Fruit fly (Drosophila melanogaster) whole organism, larva: Measurements from ENCODE around the gene Mnn1.

Source experiments
- noc ChIP-seq: fragments of 200-800 bp; sonication (Bioruptor generic); optimal IDR thresholded peaks from 3 replicates; lab custom pipeline; 2019; ENCODE audit warnings: missing biosample characterization, mild to moderate bottlenecking, missing genetic modification characterization, moderate library complexity

The Mnn1 gene

DNA sequence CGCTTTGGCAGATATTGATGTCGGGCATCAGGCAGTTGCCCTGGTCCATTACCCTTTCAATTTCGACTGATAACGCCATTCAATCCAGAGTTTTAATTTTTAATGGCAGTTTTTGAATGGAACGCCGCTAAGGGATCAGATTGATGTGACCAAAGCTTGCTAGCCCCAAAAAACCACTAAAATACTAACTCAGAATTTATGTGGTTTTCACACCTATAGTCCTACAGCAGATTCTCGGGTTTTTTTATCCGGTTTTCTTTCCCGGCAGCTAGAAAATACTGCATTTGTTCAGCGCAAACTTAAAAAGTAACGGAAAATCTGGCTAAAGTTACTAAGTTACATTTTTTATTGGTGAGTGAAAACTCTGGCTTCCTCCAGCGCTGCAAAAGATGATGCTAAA lies 9.6 kb downstream of the Mnn1 start, which contains the start of gene Nuf2:
Gene Nuf2, minus strand, starts transcription at position 151 of the 400 bp plus-strand sequence.
- TF ChIP-seq noc (tag; lab: Kevin White, UChicago): no peak

- TF ChIP-seq noc (tag; lab: Kevin White, UChicago): no peak
Observed at dm6 chr2L:7067683-7068082, 11.6 kb downstream of the Mnn1 start, which contains the start of gene Ugt307A1. Gene Ugt307A1, plus strand, starts transcription at chr2L:7067983.

DNA sequence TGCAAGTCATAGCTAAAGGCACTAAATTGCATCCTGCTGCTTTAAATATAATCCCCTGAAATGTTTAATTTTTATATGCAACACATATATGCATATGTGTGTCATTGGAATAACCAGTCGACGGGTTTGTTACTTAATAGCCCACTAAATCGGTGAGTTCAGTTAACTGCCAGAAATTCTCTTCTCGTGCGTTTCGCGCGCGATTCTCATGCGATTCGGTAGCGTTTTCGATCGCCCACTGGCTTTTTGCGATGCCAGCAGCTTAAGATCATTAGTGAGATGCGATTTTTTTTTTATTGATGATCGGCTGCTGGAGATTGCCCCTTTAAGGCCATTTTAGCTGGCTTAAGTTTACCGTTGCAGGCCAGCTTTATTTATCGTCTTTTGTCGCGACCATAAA lies 15.1 kb downstream of the Mnn1 start:
- no peak for TF ChIP-seq noc (tag; lab: Kevin White, UChicago)

dm6 chr2L:7071862-7072261 lies 15.8 kb downstream of the Mnn1 start:
- TF ChIP-seq noc (tag; lab: Kevin White, UChicago): no peak

dm6 chr2L:7073011-7073410 lies 16.9 kb downstream of the Mnn1 start:
- no peak for TF ChIP-seq noc (tag; lab: Kevin White, UChicago)

dm6 chr2L:7076055-7076700 lies 20.1 kb downstream of the Mnn1 start:
- TF ChIP-seq noc (tag; lab: Kevin White, UChicago): no peak

dm6 chr2L:7076804-7077203 lies 20.7 kb downstream of the Mnn1 start:
- TF ChIP-seq noc (tag; lab: Kevin White, UChicago): no peak

DNA sequence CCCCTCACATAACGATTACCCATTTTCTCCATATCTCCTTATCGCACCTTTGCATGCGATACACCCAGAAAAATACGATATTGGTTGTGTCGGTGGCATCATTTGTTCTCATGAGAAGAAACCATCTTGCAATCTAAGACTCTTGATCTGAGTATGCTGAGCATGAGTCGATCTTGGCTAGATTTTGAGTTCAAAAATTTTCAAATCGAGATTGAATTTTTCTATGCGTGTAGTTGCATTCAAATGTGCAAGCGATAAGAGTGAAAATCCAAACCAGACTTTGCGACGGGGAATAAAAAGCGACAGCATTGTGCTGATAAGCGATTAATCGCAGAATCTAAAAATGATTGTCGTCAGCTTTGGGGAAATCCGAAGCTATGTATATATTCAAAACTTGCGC lies 25.2 kb downstream of the Mnn1 start:
- no peak for TF ChIP-seq noc (tag; lab: Kevin White, UChicago)

- TF ChIP-seq noc (tag; lab: Kevin White, UChicago): no peak
Observed at dm6 chr2L:7082203-7082602, 26.1 kb downstream of the Mnn1 start.

dm6 chr2L:7084410-7084809 lies 28.3 kb downstream of the Mnn1 start, which contains the start of gene Pvf2:
Gene Pvf2, minus strand, starts transcription at chr2L:7084635.
- TF ChIP-seq noc (tag; lab: Kevin White, UChicago): no peak

DNA sequence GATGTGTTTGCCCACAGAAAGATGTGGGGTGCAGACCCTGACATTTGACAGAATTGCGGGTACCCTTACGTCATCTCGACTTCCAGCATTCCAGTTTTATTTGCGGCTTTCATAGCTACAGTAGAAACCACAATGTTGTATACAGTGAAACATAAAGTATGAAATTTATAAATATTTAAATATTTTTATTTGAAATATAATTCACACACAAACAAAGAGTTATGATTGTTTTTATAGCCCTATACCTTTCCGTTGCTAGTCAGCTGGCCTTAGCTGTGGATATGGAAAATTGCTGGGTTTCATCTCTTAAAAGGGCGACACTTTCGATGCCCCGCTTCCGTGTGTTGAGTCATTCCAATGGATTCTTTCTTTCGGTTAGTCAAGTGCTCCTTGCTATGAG lies 34.8 kb downstream of the Mnn1 start:
- no peak for TF ChIP-seq noc (tag; lab: Kevin White, UChicago)

- no peak for TF ChIP-seq noc (tag; lab: Kevin White, UChicago)
Observed at dm6 chr2L:7094303-7094702, 38.2 kb downstream of the Mnn1 start.

DNA sequence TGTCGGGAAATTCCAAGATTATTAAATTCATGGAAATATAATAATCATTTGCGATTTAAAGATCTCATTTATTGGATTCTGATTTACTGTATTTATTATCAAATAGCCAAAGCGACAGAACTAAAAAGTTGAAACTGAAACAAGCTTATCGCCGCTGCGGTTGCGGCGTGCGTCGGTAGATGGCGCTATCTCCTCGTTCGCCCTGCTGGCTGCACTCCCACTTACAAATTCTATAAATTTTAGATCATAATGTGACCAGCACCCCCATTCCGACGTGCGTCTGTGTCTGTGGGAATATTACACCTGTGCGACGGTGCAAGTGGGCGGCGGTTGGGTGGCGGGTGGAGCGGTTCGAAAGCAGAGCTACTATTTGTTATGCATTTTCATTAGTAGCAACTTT lies 41.3 kb downstream of the Mnn1 start:
- no peak for TF ChIP-seq noc (tag; lab: Kevin White, UChicago)

DNA sequence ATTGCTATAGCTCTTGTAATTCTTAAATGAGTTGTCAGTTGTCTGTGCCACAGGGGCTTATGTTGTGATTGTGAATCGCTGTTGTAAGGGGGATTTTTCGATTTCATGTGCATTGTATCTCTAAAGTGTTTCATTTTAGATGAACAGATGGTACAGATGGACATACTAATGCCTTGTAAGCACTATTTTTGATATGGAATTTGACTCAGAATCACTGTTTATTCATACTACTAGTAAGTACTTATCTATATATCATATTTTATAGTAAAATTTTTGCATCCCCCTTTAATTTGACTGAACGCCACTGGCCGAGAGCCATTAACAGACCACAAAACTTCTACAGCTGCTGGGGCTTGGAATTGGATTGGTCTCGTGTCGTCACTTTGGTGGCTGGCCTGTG lies 44.7 kb downstream of the Mnn1 start:
- no peak for TF ChIP-seq noc (tag; lab: Kevin White, UChicago)

DNA sequence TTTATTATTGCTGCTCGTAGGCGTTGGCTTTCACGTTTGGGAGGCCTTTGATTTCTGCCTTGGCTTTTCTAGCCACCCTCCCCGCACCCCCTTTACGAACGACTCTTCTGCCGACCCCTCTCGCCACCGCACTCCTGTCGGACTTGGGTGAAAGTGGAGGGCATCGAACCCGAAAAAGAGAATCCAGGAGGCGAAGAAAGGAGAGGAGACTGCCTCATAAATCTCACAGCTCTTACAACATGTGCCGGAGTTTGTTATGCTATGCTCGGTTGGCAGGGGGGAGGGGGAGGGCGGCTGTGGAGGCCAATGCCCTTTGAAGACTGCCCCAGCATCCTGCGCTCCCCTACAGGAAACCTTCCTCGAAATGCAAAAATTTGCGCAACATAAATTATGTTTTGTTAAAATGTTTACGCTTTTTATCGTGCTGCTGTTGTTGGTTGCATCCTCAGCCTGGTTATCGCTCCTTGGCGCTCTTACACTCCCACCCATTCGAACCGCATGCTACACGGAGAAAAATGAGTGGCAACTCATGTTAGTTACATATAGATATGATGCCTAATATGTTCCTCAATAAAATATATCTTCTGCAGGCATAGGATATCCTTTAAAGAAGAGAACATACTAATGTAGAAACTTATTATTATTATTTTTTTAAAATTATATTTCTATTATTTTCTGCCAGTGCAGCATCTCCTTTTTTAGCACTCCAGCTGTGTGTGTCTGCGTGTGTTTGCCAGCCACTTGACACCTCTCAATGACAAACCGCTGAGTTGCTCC lies 48.3 kb downstream of the Mnn1 start:
- no peak for TF ChIP-seq noc (tag; lab: Kevin White, UChicago)

DNA sequence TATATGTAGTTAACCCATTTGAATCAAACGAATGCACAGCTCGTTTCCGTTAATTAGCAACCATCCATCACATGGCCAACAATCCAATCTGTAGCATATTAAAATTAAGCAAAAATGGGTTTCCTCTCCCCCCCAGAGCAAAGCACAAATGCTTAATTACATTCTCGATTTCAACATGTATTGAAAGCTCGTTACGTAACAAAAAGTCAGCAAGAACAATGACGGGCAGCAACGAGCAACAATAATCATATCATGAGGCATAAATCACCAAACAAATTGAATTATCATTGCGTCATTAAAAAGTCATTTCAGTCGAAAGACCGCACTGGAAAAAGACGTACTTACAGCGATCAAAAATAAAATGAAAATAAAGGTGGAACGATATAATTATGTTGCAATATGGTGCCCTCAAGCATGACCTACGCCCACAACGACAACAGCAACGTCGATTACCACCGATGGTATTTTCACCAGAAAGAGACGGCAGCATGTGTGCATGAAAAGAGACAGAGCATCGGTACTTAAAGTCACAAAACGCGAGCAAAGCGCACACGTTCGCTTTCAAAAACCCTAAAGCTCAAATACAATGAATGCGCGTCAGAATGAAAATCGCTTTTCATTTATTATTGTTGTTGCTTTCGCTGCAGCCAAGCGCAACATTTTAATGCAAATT lies 50.3 kb downstream of the Mnn1 start:
- no peak for TF ChIP-seq noc (tag; lab: Kevin White, UChicago)
